Fruit fly (Drosophila melanogaster): ENCODE results near the gene ppk31.

Gene ppk31

DNA sequence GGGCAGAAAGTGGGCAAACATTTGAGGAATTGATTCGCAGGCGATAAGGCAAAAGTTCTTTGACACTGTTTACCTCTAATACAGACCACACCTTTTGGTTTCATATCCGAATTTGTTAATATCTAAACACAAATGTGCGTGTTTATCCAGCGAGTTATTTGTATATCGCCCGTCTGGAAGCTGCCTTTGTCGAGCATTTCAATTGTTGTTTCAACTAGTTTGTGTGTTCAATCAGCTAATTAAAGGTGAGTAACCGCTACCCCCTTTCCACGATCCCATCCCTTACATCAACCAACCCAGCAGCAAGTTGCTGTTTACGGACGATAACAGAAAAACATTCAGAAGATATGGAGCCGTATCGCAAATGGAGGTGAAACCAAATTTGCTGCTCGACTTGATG is 31.5 kb upstream of the ppk31 start (continued):
- TF ChIP-seq CG17328 (GFP tag; IDR thresholded peaks at IDR 0.05) (no peak), wdn (GFP tag; IDR thresholded peaks at IDR 0.05) (no peak), ash1 (GFP tag; optimal IDR thresholded peaks at IDR 0.05) (peak; percentile 60), Bdp1 (GFP tag; optimal IDR thresholded peaks at IDR 0.05) (no peak), Doc3 (GFP tag; IDR thresholded peaks at IDR 0.05; ENCODE audit: partially characterized antibody) (no peak), CG12071 (GFP tag; optimal IDR thresholded peaks at IDR 0.05) (peak; percentile 66), CG10267 (tag; optimal IDR thresholded peaks at IDR 0.05) (no peak), tll (GFP tag; optimal IDR thresholded peaks at IDR 0.05) (no peak), CG14667 (GFP tag; IDR thresholded peaks at IDR 0.05) (no peak), GATAe (GFP tag; conservative IDR thresholded peaks at IDR 0.05) (no peak), Nf-YB (GFP tag; optimal IDR thresholded peaks at IDR 0.05) (no peak), CG1529 (GFP tag; optimal IDR thresholded peaks at IDR 0.05) (no peak), CG14965 (GFP tag; optimal IDR thresholded peaks at IDR 0.05; ENCODE audit: borderline replicate concordance) (no peak), br (optimal IDR thresholded peaks at IDR 0.05) (no peak), seq (GFP tag; IDR thresholded peaks at IDR 0.05) (peak; percentile 73; the same call in 1 of the 2 replicates), lab (GFP tag; optimal IDR thresholded peaks at IDR 0.05) (peak; percentile 87), bowl (GFP tag; IDR thresholded peaks at IDR 0.05) (no peak), gfzf (GFP tag; optimal IDR thresholded peaks at IDR 0.05) (no peak), az2 (GFP tag; optimal IDR thresholded peaks at IDR 0.05) (no peak), vfl (GFP tag; optimal IDR thresholded peaks at IDR 0.05) (peak; percentile 24), CG17385 (GFP tag; optimal IDR thresholded peaks at IDR 0.05) (peak; percentile 15), twi (tag; optimal IDR thresholded peaks at IDR 0.05) (no peak), CG15696 (tag; optimal IDR thresholded peaks at IDR 0.05) (no peak), CG7372 (GFP tag; IDR thresholded peaks at IDR 0.05) (no peak), CG1603 (tag; optimal IDR thresholded peaks at IDR 0.05) (no peak), toy (GFP tag; IDR thresholded peaks at IDR 0.05) (peak; percentile 56; the same call in 1 of the 2 replicates), D (optimal IDR thresholded peaks at IDR 0.05) (no peak), D (GFP tag; optimal IDR thresholded peaks at IDR 0.05) (no peak), odd (GFP tag; optimal IDR thresholded peaks at IDR 0.05) (peak; percentile 36), HLH4C (GFP tag; IDR thresholded peaks at IDR 0.05; ENCODE audit: partially characterized antibody) (no peak), CG5953 (GFP tag; IDR thresholded peaks at IDR 0.05) (0 out of 2 replicates have a peak, but pooled peaks have one; percentile 39), CG12659 (GFP tag; optimal IDR thresholded peaks at IDR 0.05) (peak; percentile 48), TFAM (GFP tag; optimal IDR thresholded peaks at IDR 0.05) (no peak), chn (GFP tag; optimal IDR thresholded peaks at IDR 0.05) (no peak), Ssrp (tag; optimal IDR thresholded peaks at IDR 0.05) (no peak), CG13123 (GFP tag; optimal IDR thresholded peaks at IDR 0.05) (peak; percentile 8), CG13287 (GFP tag; IDR thresholded peaks at IDR 0.05; ENCODE audit: partially characterized antibody) (no peak), pfk (GFP tag; optimal IDR thresholded peaks at IDR 0.05) (no peak), sens-2 (GFP tag; IDR thresholded peaks at IDR 0.05) (no peak), dmrt99B (tag; optimal IDR thresholded peaks at IDR 0.05) (peak; percentile 22), CG2889 (GFP tag; IDR thresholded peaks at IDR 0.05) (no peak), ato (GFP tag; IDR thresholded peaks at IDR 0.05; ENCODE audit: partially characterized antibody) (no peak), CG10543 (GFP tag; optimal IDR thresholded peaks at IDR 0.05) (peak; percentile 57), Sry-β (GFP tag; optimal IDR thresholded peaks at IDR 0.05) (no peak), Atf-2 (GFP tag; optimal IDR thresholded peaks at IDR 0.05) (no peak), gsb-n (tag; optimal IDR thresholded peaks at IDR 0.05) (no peak), pros (GFP tag; optimal IDR thresholded peaks at IDR 0.05) (no peak), MBD-R2 (GFP tag; IDR thresholded peaks at IDR 0.05) (no peak; the same call in 1 of the 2 replicates), Dp (GFP tag; optimal IDR thresholded peaks at IDR 0.05) (no peak), CG8290 (GFP tag; optimal IDR thresholded peaks at IDR 0.05) (no peak), CG8290 (tag; optimal IDR thresholded peaks at IDR 0.05) (peak in 1 of 2 experiments; percentile 93), pb (GFP tag; optimal IDR thresholded peaks at IDR 0.05) (no peak)
